Worm (Caenorhabditis elegans) whole organism, young adult: ENCODE measurements around the gene R04F11.5.
A peak's percentile ranks its signal among the peaks of the same experiment; 100 is the strongest.

Experiments
- B0035.1 ChIP-seq: sonication (generic microtip); optimal IDR thresholded peaks from 2 replicates; lab custom pipeline; 2016; ENCODE audit warnings: missing genetic modification characterization, mild to moderate bottlenecking, missing compliant biosample characterization, missing genotype, missing genetic modification reagents
- F10E7.11 ChIP-seq: sonication (generic microtip); optimal IDR thresholded peaks from 2 replicates; lab custom pipeline; 2017; ENCODE audit warnings: mild to moderate bottlenecking, missing genetic modification characterization, moderate library complexity, missing compliant biosample characterization
- F23B12.7 ChIP-seq: sonication (generic microtip); optimal IDR thresholded peaks from 2 replicates; lab custom pipeline; 2017; ENCODE audit warnings: missing genetic modification characterization, mild to moderate bottlenecking, missing compliant biosample characterization, antibody characterized with exemption, moderate library complexity; ENCODE audit not compliant: insufficient read depth
- F37B4.10 ChIP-seq: fragments of 200-800 bp; sonication (Bioruptor generic); IDR thresholded peaks from 2 replicates; pipeline ENCODE4 v1.3.6; 2022; ENCODE audit warnings: missing genetic modification characterization, missing compliant biosample characterization
- F49E8.2 ChIP-seq: sonication (generic microtip); optimal IDR thresholded peaks from 3 replicates; lab custom pipeline; 2017; ENCODE audit warnings: missing genetic modification characterization, mild to moderate bottlenecking, missing compliant biosample characterization, antibody characterized with exemption, moderate library complexity; ENCODE audit not compliant: insufficient read depth
- F52B5.7 ChIP-seq: sonication (generic microtip); optimal IDR thresholded peaks from 2 replicates; lab custom pipeline; 2016; ENCODE audit warnings: mild to moderate bottlenecking, missing genetic modification characterization, missing compliant biosample characterization
- K11D2.4 ChIP-seq: fragments of 200-800 bp; sonication (Bioruptor generic); IDR thresholded peaks from 2 replicates; pipeline ENCODE4 v1.3.6; 2022; ENCODE audit warnings: missing genetic modification reagents, missing genetic modification characterization, missing compliant biosample characterization
- T26A5.8 ChIP-seq: sonication (generic microtip); optimal IDR thresholded peaks from 2 replicates; lab custom pipeline; 2016; ENCODE audit warnings: missing genetic modification characterization, missing compliant biosample characterization
- Y53G8AR.9 ChIP-seq: fragments of 200-800 bp; sonication (Bioruptor generic); conservative IDR thresholded peaks from 2 replicates; pipeline ENCODE4 v1.3.6; 2022; ENCODE audit warnings: missing genetic modification reagents, missing genetic modification characterization, missing compliant biosample characterization
- Y79H2A.3 ChIP-seq: fragments of 200-800 bp; sonication (Bioruptor generic); conservative IDR thresholded peaks from 2 replicates; pipeline ENCODE4 v1.3.6; 2022; ENCODE audit warnings: missing genetic modification reagents, missing genetic modification characterization, missing compliant biosample characterization
- Y95B8A.8 ChIP-seq: fragments of 200-800 bp; sonication (Bioruptor generic); IDR thresholded peaks from 2 replicates; pipeline ENCODE4 v1.3.6; 2022; ENCODE audit warnings: missing genetic modification reagents, missing genetic modification characterization, missing compliant biosample characterization
- ZK185.1 ChIP-seq: sonication (generic microtip); optimal IDR thresholded peaks from 2 replicates; lab custom pipeline; 2016; ENCODE audit warnings: mild to moderate bottlenecking, missing genetic modification characterization, missing compliant biosample characterization; ENCODE audit not compliant: poor library complexity, severe bottlenecking
- atf-7 ChIP-seq: sonication (generic microtip); optimal IDR thresholded peaks from 2 replicates; lab custom pipeline; 2017; ENCODE audit warnings: mild to moderate bottlenecking, missing genetic modification characterization, missing compliant biosample characterization
- athp-1 ChIP-seq: sonication (generic microtip); optimal IDR thresholded peaks from 2 replicates; lab custom pipeline; 2017; ENCODE audit warnings: mild to moderate bottlenecking, missing genetic modification characterization, missing compliant biosample characterization
- attf-3 ChIP-seq: fragments of 200-800 bp; sonication (Bioruptor generic); conservative IDR thresholded peaks from 2 replicates; pipeline ENCODE4 v1.3.6; 2022; ENCODE audit warnings: missing genetic modification reagents, missing genetic modification characterization, missing compliant biosample characterization
- bed-2 ChIP-seq: fragments of 200-800 bp; sonication (Bioruptor generic); IDR thresholded peaks from 2 replicates; pipeline ENCODE4 v1.3.6; 2022; ENCODE audit warnings: missing genetic modification reagents, missing genetic modification characterization, missing compliant biosample characterization
- cebp-1 ChIP-seq, 2 experiments: fragments of 200-800 bp in 1 of 2; sonication (Bioruptor generic) in 1 of 2; sonication (generic microtip) in 1 of 2; IDR thresholded peaks in 1 of 2; optimal IDR thresholded peaks in 1 of 2; 2 replicates each; pipeline versions ENCODE4 v1.3.6 to Lab custom; 2017 to 2022; ENCODE audit warnings: missing compliant biosample characterization in 2 of 2, missing genetic modification characterization in 2 of 2, mild to moderate bottlenecking in 1 of 2, missing genetic modification reagents in 1 of 2, moderate library complexity in 1 of 2
- chd-7 ChIP-seq: sonication (generic microtip); optimal IDR thresholded peaks from 2 replicates; lab custom pipeline; 2016; ENCODE audit warnings: mild to moderate bottlenecking, missing genetic modification characterization, moderate library complexity, missing compliant biosample characterization
- dpl-1 ChIP-seq: fragments of 150-350 bp; optimal IDR thresholded peaks from 2 replicates; lab custom pipeline; 2014; ENCODE audit warnings: missing biosample characterization, missing genetic modification reagents, missing genetic modification characterization
- egl-18 ChIP-seq: fragments of 200-800 bp; sonication (Bioruptor generic); IDR thresholded peaks from 2 replicates; pipeline ENCODE4 v1.3.6; 2022; ENCODE audit warnings: missing genetic modification reagents, missing genetic modification characterization, missing compliant biosample characterization
- ets-4 ChIP-seq: fragments of 200-800 bp; sonication (Bioruptor generic); optimal IDR thresholded peaks from 2 replicates; lab custom pipeline; 2018; ENCODE audit warnings: mild to moderate bottlenecking, missing genetic modification characterization, missing compliant biosample characterization
- hmg-20 ChIP-seq: fragments of 200-800 bp; sonication (Bioruptor generic); IDR thresholded peaks from 2 replicates; pipeline ENCODE4 v1.3.6; 2022; ENCODE audit warnings: missing genetic modification reagents, missing genetic modification characterization, missing compliant biosample characterization
- hrde-1 ChIP-seq: sonication (generic microtip); optimal IDR thresholded peaks from 2 replicates; lab custom pipeline; 2016; ENCODE audit warnings: missing genetic modification characterization, mild to moderate bottlenecking, missing compliant biosample characterization, moderate library complexity, missing genotype, missing genetic modification reagents, borderline replicate concordance
- let-607 ChIP-seq, 2 experiments: fragments of 200-800 bp in 1 of 2; sonication (Bioruptor generic) in 1 of 2; sonication (generic microtip) in 1 of 2; optimal IDR thresholded peaks; 2 replicates each; lab custom pipeline; 2016 to 2018; ENCODE audit warnings: mild to moderate bottlenecking in 2 of 2, missing compliant biosample characterization in 2 of 2, missing genetic modification characterization in 2 of 2, moderate library complexity in 2 of 2, missing genotype in 1 of 2
- lin-54 ChIP-seq: fragments of 200-800 bp; sonication (Bioruptor generic); optimal IDR thresholded peaks from 2 replicates; lab custom pipeline; 2018; ENCODE audit warnings: mild to moderate bottlenecking, missing genetic modification characterization, missing compliant biosample characterization
- lsl-1 ChIP-seq: fragments of 200-800 bp; sonication (Bioruptor generic); optimal IDR thresholded peaks from 2 replicates; lab custom pipeline; 2018; ENCODE audit warnings: mild to moderate bottlenecking, missing genetic modification characterization, moderate library complexity, missing compliant biosample characterization
- lsy-27 ChIP-seq: sonication (generic microtip); optimal IDR thresholded peaks from 2 replicates; lab custom pipeline; 2017; ENCODE audit warnings: missing genetic modification characterization, mild to moderate bottlenecking, missing compliant biosample characterization, antibody characterized with exemption, missing genotype, borderline replicate concordance; ENCODE audit not compliant: insufficient read depth
- madf-8 ChIP-seq: fragments of 200-800 bp; sonication (Bioruptor generic); conservative IDR thresholded peaks from 2 replicates; pipeline ENCODE4 v1.3.6; 2022; ENCODE audit warnings: missing genetic modification reagents, missing genetic modification characterization, missing compliant biosample characterization
- mel-28 ChIP-seq: sonication (generic microtip); optimal IDR thresholded peaks from 2 replicates; lab custom pipeline; 2016; ENCODE audit warnings: borderline replicate concordance, mild to moderate bottlenecking, missing genetic modification characterization, missing compliant biosample characterization
- nfyb-1 ChIP-seq: fragments of 200-800 bp; sonication (Bioruptor generic); IDR thresholded peaks from 2 replicates; pipeline ENCODE4 v1.3.6; 2022; ENCODE audit warnings: missing genetic modification reagents, missing genetic modification characterization, missing compliant biosample characterization
- nhr-27 ChIP-seq: fragments of 200-800 bp; sonication (Bioruptor generic); optimal IDR thresholded peaks from 2 replicates; lab custom pipeline; 2018; ENCODE audit warnings: mild to moderate bottlenecking, missing genetic modification characterization, moderate library complexity, missing compliant biosample characterization
- pha-4 ChIP-seq: fragments of 150-350 bp; sonication (generic microtip); optimal IDR thresholded peaks from 2 replicates; lab custom pipeline; 2014; ENCODE audit warnings: missing biosample characterization, missing genetic modification reagents, missing genetic modification characterization
- rcor-1 ChIP-seq: fragments of 200-800 bp; sonication (Bioruptor generic); IDR thresholded peaks from 2 replicates; pipeline ENCODE4 v1.3.6; 2022; ENCODE audit warnings: missing genetic modification reagents, missing genetic modification characterization, missing compliant biosample characterization
- repo-1 ChIP-seq: sonication (generic microtip); optimal IDR thresholded peaks from 2 replicates; lab custom pipeline; 2017; ENCODE audit warnings: mild to moderate bottlenecking, missing genetic modification characterization, missing compliant biosample characterization
- snpc-1.1 ChIP-seq: sonication (generic microtip); optimal IDR thresholded peaks from 2 replicates; lab custom pipeline; 2017; ENCODE audit warnings: missing genetic modification characterization, mild to moderate bottlenecking, missing compliant biosample characterization, antibody characterized with exemption, moderate library complexity, missing genotype, missing genetic modification reagents; ENCODE audit not compliant: insufficient read depth
- tbp1 ChIP-seq: fragments of 200-800 bp; sonication (Bioruptor generic); optimal IDR thresholded peaks from 2 replicates; lab custom pipeline; 2018; ENCODE audit warnings: mild to moderate bottlenecking, missing genetic modification characterization, missing compliant biosample characterization
- unc-130 ChIP-seq: sonication (generic microtip); optimal IDR thresholded peaks from 2 replicates; lab custom pipeline; 2016; ENCODE audit warnings: missing genetic modification reagents, missing genetic modification characterization, missing compliant biosample characterization
- unc-62 ChIP-seq: fragments of 150-350 bp; optimal IDR thresholded peaks from 2 replicates; lab custom pipeline; 2014; ENCODE audit warnings: missing biosample characterization, missing genetic modification reagents, missing genetic modification characterization
- zfh-2 ChIP-seq: fragments of 200-800 bp; sonication (Bioruptor generic); conservative IDR thresholded peaks from 2 replicates; pipeline ENCODE4 v1.3.6; 2022; ENCODE audit warnings: missing genetic modification reagents, missing genetic modification characterization, missing compliant biosample characterization

R04F11.5 gene

DNA sequence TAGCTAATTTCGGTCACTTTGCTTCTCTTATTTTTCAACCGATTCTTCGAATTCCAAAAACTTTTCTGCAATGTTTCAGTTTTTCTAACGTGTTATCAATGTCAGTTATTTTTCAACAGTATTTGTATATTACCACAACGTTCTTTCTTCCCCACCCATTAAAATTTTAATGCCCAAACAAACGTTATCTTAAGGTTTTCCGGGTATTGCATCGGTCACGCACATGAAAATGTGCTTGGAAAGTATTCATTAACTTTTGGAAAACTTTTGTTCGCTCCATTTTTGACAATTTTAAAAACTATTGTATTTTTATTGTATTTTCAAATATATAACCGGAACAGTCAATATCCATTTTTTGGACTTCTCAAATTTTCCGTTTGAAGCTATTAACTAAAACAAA is 21.7 kb downstream of the R04F11.5 start:
- TF ChIP-seq F49E8.2 (tag; lab: Kevin White, UChicago) (no peak), dpl-1 (GFP tag; lab: Kevin White, UChicago) (no peak), F10E7.11 (tag; lab: Kevin White, UChicago) (no peak), repo-1 (tag; lab: Kevin White, UChicago) (no peak), hmg-20 (GFP tag; lab: Robert Waterston, UW) (no peak), chd-7 (tag; lab: Kevin White, UChicago) (no peak), atf-7 (tag; lab: Kevin White, UChicago) (no peak), nhr-27 (tag; lab: Kevin White, UChicago) (no peak), attf-3 (GFP tag; lab: Robert Waterston, UW) (no peak), F52B5.7 (tag; lab: Kevin White, UChicago) (no peak), F37B4.10 (no peak), B0035.1 (tag; lab: Kevin White, UChicago) (no peak), Y53G8AR.9 (GFP tag; lab: Robert Waterston, UW) (no peak)

DNA sequence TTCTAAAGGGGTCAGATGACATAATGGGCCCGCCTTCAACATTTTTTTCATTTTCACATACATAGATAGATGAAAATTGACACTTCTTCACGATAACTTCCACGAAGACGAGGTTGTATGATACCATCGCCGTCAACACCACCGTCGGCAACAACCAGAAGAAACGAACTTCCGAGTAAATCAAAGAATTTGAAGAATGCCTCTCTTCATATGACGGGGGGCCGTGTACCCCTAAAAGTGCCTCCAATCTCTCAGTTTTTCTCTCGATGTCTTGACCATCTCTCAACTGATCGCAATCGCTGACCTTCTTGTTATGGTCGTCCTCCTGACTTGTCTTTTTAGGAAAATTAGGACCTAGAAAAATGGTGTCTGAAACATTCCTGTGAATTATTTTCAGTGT is 22.3 kb downstream of the R04F11.5 start:
- TF ChIP-seq pha-4: no peak
- TF ChIP-seq hrde-1: no peak
- TF ChIP-seq F23B12.7 (tag; lab: Kevin White, UChicago): no peak
- no peak for TF ChIP-seq ZK185.1 (tag; lab: Kevin White, UChicago)

DNA sequence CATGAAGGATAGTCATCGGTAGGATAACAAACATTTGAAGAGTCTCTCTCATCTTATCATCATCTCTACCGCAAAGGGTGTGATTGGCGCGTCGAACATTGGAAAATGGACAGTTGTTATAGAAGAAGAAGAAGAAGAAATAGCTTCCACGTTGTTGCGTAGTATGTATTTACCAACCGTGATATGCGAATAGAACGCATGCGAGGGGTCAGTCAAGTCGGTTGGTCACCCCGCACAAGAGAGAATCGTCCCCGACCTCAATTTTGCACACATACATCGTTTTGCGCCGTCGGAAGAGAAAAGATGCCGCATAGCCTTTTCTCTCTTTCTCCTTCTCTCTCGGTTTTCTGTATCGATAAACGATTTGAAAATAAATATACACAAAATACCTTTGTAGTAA is 22.8 kb downstream of the R04F11.5 start:
- no peak for TF ChIP-seq lin-54
- no peak for TF ChIP-seq bed-2 (GFP tag; lab: Robert Waterston, UW)

DNA sequence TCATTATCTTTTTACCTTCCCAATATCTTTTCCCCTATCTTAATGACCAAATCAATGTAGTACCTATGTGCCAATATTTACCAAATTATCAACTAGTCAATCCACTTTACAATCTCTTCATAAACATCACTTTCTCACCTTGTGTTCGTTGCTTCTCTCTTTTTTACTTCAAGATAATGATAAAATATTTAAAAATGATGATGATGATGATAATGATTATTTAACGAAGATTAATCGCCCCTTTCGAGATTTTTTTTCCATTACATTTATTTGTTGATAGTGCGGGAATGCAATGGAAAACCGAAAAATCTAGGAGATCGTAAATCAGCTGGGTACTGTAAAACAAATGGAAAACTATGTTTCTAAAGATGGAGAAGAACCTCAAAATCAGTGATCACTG is 23.7 kb downstream of the R04F11.5 start:
- no peak for TF ChIP-seq F52B5.7 (tag; lab: Kevin White, UChicago)
- no peak for TF ChIP-seq Y79H2A.3 (GFP tag; lab: Robert Waterston, UW)
- no peak for TF ChIP-seq nfyb-1 (GFP tag; lab: Robert Waterston, UW)
- no peak for TF ChIP-seq athp-1 (tag; lab: Kevin White, UChicago)
- no peak for TF ChIP-seq T26A5.8 (tag; lab: Kevin White, UChicago)
- TF ChIP-seq lsl-1 (GFP tag; lab: Kevin White, UChicago): no peak
- TF ChIP-seq zfh-2 (GFP tag; lab: Robert Waterston, UW): no peak

DNA sequence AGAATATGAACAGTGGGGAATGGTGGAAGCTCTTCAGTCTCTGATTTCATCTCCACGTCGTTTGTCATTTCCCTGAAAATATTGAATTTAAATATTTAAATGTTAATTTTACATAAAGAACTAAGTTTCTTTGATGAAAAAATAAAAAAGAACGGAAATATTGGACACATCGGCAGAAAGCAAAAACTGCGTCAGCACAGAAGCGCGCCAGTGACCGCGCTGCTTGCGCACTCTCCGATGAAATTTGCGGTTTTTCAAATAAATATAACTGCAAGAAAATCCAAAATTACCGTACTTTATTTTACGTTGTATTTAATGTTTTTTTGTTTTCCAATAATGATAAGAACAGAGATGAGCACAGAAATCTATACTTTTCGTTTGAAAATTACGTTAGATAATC is 26.2 kb downstream of the R04F11.5 start, which contains the start of the genes srpa-68 and srh-16:
Gene srpa-68, minus strand, starts transcription at position 72 of the 400 bp plus-strand sequence.
Gene srh-16, plus strand, starts transcription at position 275 of the 400 bp plus-strand sequence.
- TF ChIP-seq zfh-2 (GFP tag; lab: Robert Waterston, UW) (peak; percentile 42; the same call in 1 of the 2 replicates), ets-4 (GFP tag; lab: Kevin White, UChicago) (no peak), cebp-1 (GFP tag; IDR thresholded peaks at IDR 0.05; lab: Robert Waterston, UW) (no peak), cebp-1 (tag; optimal IDR thresholded peaks at IDR 0.05; lab: Kevin White, UChicago) (peak; percentile 85), K11D2.4 (GFP tag; lab: Robert Waterston, UW) (peak; percentile 74; the same call in 1 of the 2 replicates), madf-8 (GFP tag; lab: Robert Waterston, UW) (no peak; the same call in 1 of the 2 replicates), chd-7 (tag; lab: Kevin White, UChicago) (no peak), unc-62 (GFP tag; lab: Kevin White, UChicago) (no peak), let-607 (tag; optimal IDR thresholded peaks at IDR 0.05; lab: Kevin White, UChicago) (peak; percentile 82 to 94), rcor-1 (peak; percentile 89), lsy-27 (tag; lab: Kevin White, UChicago) (no peak), Y79H2A.3 (GFP tag; lab: Robert Waterston, UW) (no peak), F49E8.2 (tag; lab: Kevin White, UChicago) (peak; percentile 20), Y95B8A.8 (GFP tag; lab: Robert Waterston, UW) (no peak), snpc-1.1 (tag; lab: Kevin White, UChicago) (peak; percentile 52), unc-130 (GFP tag; lab: Kevin White, UChicago) (peak; percentile 23), nfyb-1 (GFP tag; lab: Robert Waterston, UW) (peak; percentile 85), lsl-1 (GFP tag; lab: Kevin White, UChicago) (peak; percentile 68), tbp1 (peak; percentile 67), mel-28 (tag; lab: Kevin White, UChicago) (no peak), egl-18 (GFP tag; lab: Robert Waterston, UW) (no peak)
